Fruit fly (Drosophila melanogaster) whole organism, wandering third instar larva: ENCODE data around the gene Taf4.

Experiments used
- Jra ChIP-seq: sonication (Bioruptor generic); optimal IDR thresholded peaks from 2 replicates; lab custom pipeline; 2016; ENCODE audit warnings: missing biosample characterization, missing genetic modification characterization
- N ChIP-seq: fragments of >200 bp; optimal IDR thresholded peaks from 2 replicates; lab custom pipeline; 2018; ENCODE audit warnings: missing biosample characterization, missing external identifiers, missing genetic modification characterization
- lola ChIP-seq: fragments of >200 bp; optimal IDR thresholded peaks from 2 replicates; lab custom pipeline; 2017; ENCODE audit warnings: missing biosample characterization, missing genetic modification characterization
- pan ChIP-seq: fragments of >200 bp; optimal IDR thresholded peaks from 2 replicates; lab custom pipeline; 2017

DNA sequence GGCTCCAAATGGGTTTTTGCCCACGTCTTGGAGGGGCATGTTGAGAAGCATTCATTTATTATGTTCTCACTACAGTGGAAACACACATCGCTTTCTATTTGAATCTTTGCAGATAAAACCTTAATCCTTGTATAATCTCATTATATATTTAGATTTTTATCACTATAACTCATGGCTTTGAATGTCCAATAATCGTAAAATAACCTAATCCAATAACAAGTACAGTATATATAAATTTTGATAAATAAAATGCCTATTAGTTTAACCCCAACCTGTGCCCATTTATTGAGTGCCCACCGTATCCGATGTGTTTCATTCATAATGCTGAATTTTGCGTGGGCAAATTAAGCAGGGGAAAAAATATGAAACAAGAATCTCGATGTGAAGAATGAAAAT is 33.5 kb downstream of the Taf4 start:
- TF ChIP-seq Jra (no peak), pan (lab: Kevin White, UChicago) (no peak), lola (GFP tag; lab: Kevin White, UChicago) (no peak), N (GFP tag; lab: Kevin White, UChicago) (no peak)
